Worm (Caenorhabditis elegans) whole organism, L4 larva: Measurements from ENCODE around the gene eif-3.L.
A peak's percentile ranks its signal among the peaks of the same experiment; 100 is the strongest.

ENCODE experiments used
- D1046.2 ChIP-seq: fragments of 200-800 bp; sonication (Bioruptor generic); IDR thresholded peaks from 2 replicates; pipeline ENCODE4 v1.3.6; 2022; ENCODE audit warnings: missing genetic modification characterization, missing compliant biosample characterization
- F10B5.3 ChIP-seq: sonication (generic microtip); optimal IDR thresholded peaks from 2 replicates; lab custom pipeline; 2016; ENCODE audit warnings: mild to moderate bottlenecking, missing genetic modification characterization, missing compliant biosample characterization
- F49E8.2 ChIP-seq: sonication (generic microtip); optimal IDR thresholded peaks from 2 replicates; lab custom pipeline; 2016; ENCODE audit warnings: missing compliant biosample characterization, mild to moderate bottlenecking, missing genetic modification characterization, borderline replicate concordance
- T20F7.1 ChIP-seq: fragments of 200-800 bp; sonication (Bioruptor generic); optimal IDR thresholded peaks from 2 replicates; lab custom pipeline; 2018; ENCODE audit warnings: mild to moderate bottlenecking, missing genetic modification characterization, missing compliant biosample characterization
- ZK546.5 ChIP-seq, 2 experiments: sonication (generic microtip); optimal IDR thresholded peaks; 2 replicates each; lab custom pipeline; 2017; ENCODE audit warnings: missing biosample characterization in 2 of 2, missing genetic modification characterization in 2 of 2
- attf-4 ChIP-seq: sonication (generic microtip); optimal IDR thresholded peaks from 3 replicates; lab custom pipeline; 2017; ENCODE audit warnings: missing biosample characterization, missing genetic modification characterization
- ceh-28 ChIP-seq: fragments of 150-350 bp; optimal IDR thresholded peaks from 2 replicates; lab custom pipeline; 2014; ENCODE audit warnings: missing biosample characterization, missing genetic modification reagents, missing genetic modification characterization
- cey-2 ChIP-seq: sonication (generic microtip); optimal IDR thresholded peaks from 3 replicates; lab custom pipeline; 2017; ENCODE audit warnings: missing genetic modification characterization, mild to moderate bottlenecking, missing compliant biosample characterization, antibody characterized with exemption, borderline replicate concordance; ENCODE audit not compliant: insufficient read depth
- ctbp-1 ChIP-seq: fragments of 200-800 bp; sonication (Bioruptor generic); IDR thresholded peaks from 2 replicates; pipeline ENCODE4 v1.3.6; 2022; ENCODE audit warnings: missing genetic modification reagents, missing genetic modification characterization, missing compliant biosample characterization
- daf-16 ChIP-seq, 3 experiments: sonication (generic microtip); optimal IDR thresholded peaks; 2 replicates each; lab custom pipeline; 2016 to 2017; ENCODE audit warnings: missing genetic modification characterization in 3 of 3, missing genetic modification reagents in 3 of 3, mild to moderate bottlenecking in 2 of 3, missing compliant biosample characterization in 2 of 3, missing biosample characterization in 1 of 3, moderate library complexity in 1 of 3
- daf-8 ChIP-seq: fragments of 200-800 bp; sonication (Bioruptor generic); IDR thresholded peaks from 2 replicates; pipeline ENCODE4 v1.3.6; 2022; ENCODE audit warnings: missing genetic modification characterization, missing compliant biosample characterization
- dpl-1 ChIP-seq: fragments of 150-350 bp; optimal IDR thresholded peaks from 2 replicates; lab custom pipeline; 2014; ENCODE audit warnings: missing biosample characterization, missing genetic modification reagents, missing genetic modification characterization
- dve-1 ChIP-seq: sonication (generic microtip); optimal IDR thresholded peaks from 2 replicates; lab custom pipeline; 2017; ENCODE audit warnings: antibody characterized with exemption, mild to moderate bottlenecking, missing genetic modification characterization, missing compliant biosample characterization; ENCODE audit not compliant: insufficient read depth
- egl-27 ChIP-seq: sonication (generic microtip); optimal IDR thresholded peaks from 3 replicates; lab custom pipeline; 2017; ENCODE audit warnings: missing biosample characterization, missing genetic modification reagents, missing genetic modification characterization
- hif-1 ChIP-seq, 2 experiments: sonication (generic microtip); optimal IDR thresholded peaks; 2 replicates each; lab custom pipeline; 2016 to 2017; ENCODE audit warnings: missing compliant biosample characterization in 2 of 2, missing genetic modification characterization in 2 of 2, missing genetic modification reagents in 2 of 2, missing genotype in 2 of 2, mild to moderate bottlenecking in 1 of 2
- hlh-30 ChIP-seq: sonication (generic microtip); optimal IDR thresholded peaks from 2 replicates; lab custom pipeline; 2017; ENCODE audit warnings: antibody characterized with exemption, mild to moderate bottlenecking, missing genetic modification characterization, missing compliant biosample characterization; ENCODE audit not compliant: insufficient read depth
- hmg-1.1 ChIP-seq: fragments of 200-800 bp; sonication (Bioruptor generic); IDR thresholded peaks from 2 replicates; pipeline ENCODE4 v1.3.6; 2022; ENCODE audit warnings: missing genetic modification reagents, missing genetic modification characterization, missing compliant biosample characterization
- lin-13 ChIP-seq: fragments of 150-350 bp; optimal IDR thresholded peaks from 2 replicates; lab custom pipeline; 2014; ENCODE audit warnings: missing biosample characterization, missing genetic modification reagents, missing genetic modification characterization
- lin-38 ChIP-seq: fragments of 200-800 bp; sonication (Bioruptor generic); IDR thresholded peaks from 2 replicates; pipeline ENCODE4 v1.3.6; 2022; ENCODE audit warnings: missing genetic modification reagents, missing genetic modification characterization, missing compliant biosample characterization
- lin-39 ChIP-seq: fragments of 150-350 bp; optimal IDR thresholded peaks from 2 replicates; lab custom pipeline; 2014; ENCODE audit warnings: missing biosample characterization, missing genetic modification reagents, missing genetic modification characterization
- lsy-2 ChIP-seq, 2 experiments: fragments of 150-350 bp in 1 of 2; sonication (generic microtip) in 1 of 2; optimal IDR thresholded peaks; 2 replicates each; lab custom pipeline; 2014 to 2017; ENCODE audit warnings: missing biosample characterization in 2 of 2, missing genetic modification characterization in 2 of 2
- mdl-1 ChIP-seq, 2 experiments: fragments of 150-350 bp in 1 of 2; sonication (generic microtip) in 1 of 2; optimal IDR thresholded peaks; 2 replicates each; lab custom pipeline; 2014 to 2017; ENCODE audit warnings: missing biosample characterization in 2 of 2, missing genetic modification characterization in 2 of 2
- mep-1 ChIP-seq: fragments of 150-350 bp; sonication (generic microtip); optimal IDR thresholded peaks from 3 replicates; lab custom pipeline; 2014; ENCODE audit warnings: missing biosample characterization, missing genetic modification characterization
- mes-2 ChIP-seq: sonication (generic microtip); optimal IDR thresholded peaks from 2 replicates; lab custom pipeline; 2016; ENCODE audit warnings: missing genotype, mild to moderate bottlenecking, missing genetic modification characterization, missing compliant biosample characterization; ENCODE audit not compliant: poor library complexity, severe bottlenecking
- mxl-2 ChIP-seq: fragments of 200-800 bp; sonication (Bioruptor generic); conservative IDR thresholded peaks from 2 replicates; pipeline ENCODE4 v1.3.6; 2022; ENCODE audit warnings: missing genetic modification reagents, missing genetic modification characterization, missing compliant biosample characterization
- mxl-3 ChIP-seq: fragments of 200-800 bp; sonication (Bioruptor generic); optimal IDR thresholded peaks from 2 replicates; lab custom pipeline; 2018; ENCODE audit warnings: mild to moderate bottlenecking, missing genetic modification characterization, missing compliant biosample characterization
- nhr-102 ChIP-seq: sonication (generic microtip); optimal IDR thresholded peaks from 2 replicates; lab custom pipeline; 2016; ENCODE audit warnings: mild to moderate bottlenecking, missing genetic modification characterization, moderate library complexity, missing compliant biosample characterization
- nhr-237 ChIP-seq: sonication (generic microtip); optimal IDR thresholded peaks from 2 replicates; lab custom pipeline; 2017; ENCODE audit warnings: missing biosample characterization, missing genetic modification characterization
- nhr-25 ChIP-seq: sonication (generic microtip); optimal IDR thresholded peaks from 2 replicates; lab custom pipeline; 2017; ENCODE audit warnings: missing genetic modification characterization, mild to moderate bottlenecking, missing compliant biosample characterization, antibody characterized with exemption, moderate library complexity, borderline replicate concordance; ENCODE audit not compliant: insufficient read depth
- nhr-28 ChIP-seq: fragments of 150-350 bp; optimal IDR thresholded peaks from 2 replicates; lab custom pipeline; 2014; ENCODE audit warnings: missing biosample characterization, missing genetic modification characterization
- nhr-76 ChIP-seq: fragments of 150-350 bp; optimal IDR thresholded peaks from 2 replicates; lab custom pipeline; 2014; ENCODE audit warnings: missing biosample characterization, missing genetic modification characterization
- nhr-77 ChIP-seq: fragments of 150-350 bp; optimal IDR thresholded peaks from 2 replicates; lab custom pipeline; 2014; ENCODE audit warnings: missing biosample characterization, missing genetic modification characterization
- rbr-2 ChIP-seq: sonication (generic microtip); optimal IDR thresholded peaks from 2 replicates; lab custom pipeline; 2016; ENCODE audit warnings: missing genotype, missing genetic modification characterization, missing compliant biosample characterization
- saeg-2 ChIP-seq: fragments of 200-800 bp; sonication (Bioruptor generic); IDR thresholded peaks from 2 replicates; pipeline ENCODE4 v1.3.6; 2022; ENCODE audit warnings: missing genetic modification reagents, missing genetic modification characterization, missing compliant biosample characterization
- sdz-12 ChIP-seq: fragments of 200-800 bp; sonication (Bioruptor generic); optimal IDR thresholded peaks from 2 replicates; lab custom pipeline; 2018; ENCODE audit warnings: mild to moderate bottlenecking, missing genetic modification characterization, missing compliant biosample characterization
- tag-97 ChIP-seq: fragments of 200-800 bp; sonication (Bioruptor generic); IDR thresholded peaks from 2 replicates; pipeline ENCODE4 v1.3.6; 2022; ENCODE audit warnings: missing genetic modification characterization, missing compliant biosample characterization
- unc-130 ChIP-seq: sonication (generic microtip); optimal IDR thresholded peaks from 2 replicates; lab custom pipeline; 2016; ENCODE audit warnings: missing genetic modification reagents, missing genetic modification characterization, missing compliant biosample characterization
- unc-62 ChIP-seq, 3 experiments: fragments of 150-350 bp in 1 of 3; sonication (generic microtip); optimal IDR thresholded peaks in 2 of 3; peaks in 1 of 3; 1 replicate in 1 of 3; 2 replicates in 2 of 3; lab custom pipeline; 2014 to 2017; ENCODE audit warnings: missing biosample characterization in 3 of 3, missing genetic modification characterization in 3 of 3, missing genetic modification reagents in 3 of 3, missing genotype in 1 of 3
- zag-1 ChIP-seq: fragments of 150-350 bp; optimal IDR thresholded peaks from 2 replicates; lab custom pipeline; 2014; ENCODE audit warnings: missing biosample characterization, missing genetic modification characterization
- zip-11 ChIP-seq: fragments of 200-800 bp; sonication (Bioruptor generic); IDR thresholded peaks from 2 replicates; pipeline ENCODE4 v1.3.6; 2022; ENCODE audit warnings: missing genetic modification characterization, missing compliant biosample characterization
- ztf-7 ChIP-seq: fragments of 150-350 bp; optimal IDR thresholded peaks from 2 replicates; lab custom pipeline; 2014; ENCODE audit warnings: missing biosample characterization, missing genetic modification characterization

eif-3.L gene

ce11 chrII:5599326-5600044 lies 22.8 kb downstream of the eif-3.L start, which contains the start of gene C17G10.10 (continued):
- TF ChIP-seq mxl-3 (GFP tag; lab: Kevin White, UChicago) (peak; percentile 27), lin-39 (tag; lab: Kevin White, UChicago) (no peak), ceh-28 (no peak), nhr-76 (tag; lab: Kevin White, UChicago) (no peak), egl-27 (tag; lab: Kevin White, UChicago) (no peak), nhr-237 (no peak), hlh-30 (peak; percentile 82), D1046.2 (GFP tag; lab: Robert Waterston, UW) (no peak), nhr-77 (tag; lab: Kevin White, UChicago) (peak; percentile 25), daf-8 (GFP tag; lab: Robert Waterston, UW) (no peak), mes-2 (peak; percentile 86), saeg-2 (GFP tag; lab: Robert Waterston, UW) (no peak), F10B5.3 (tag; lab: Kevin White, UChicago) (peak; percentile 24), hmg-1.1 (GFP tag; lab: Robert Waterston, UW) (peak; percentile 58; the same call in 1 of the 2 replicates), ctbp-1 (GFP tag; lab: Robert Waterston, UW) (no peak), zag-1 (tag; lab: Kevin White, UChicago) (no peak), F49E8.2 (tag; lab: Kevin White, UChicago) (peak; percentile 47), daf-16 (GFP tag; optimal IDR thresholded peaks at IDR 0.05; lab: Kevin White, UChicago) (peak; percentile 35 to 79), daf-16 (tag; optimal IDR thresholded peaks at IDR 0.05; lab: Kevin White, UChicago) (peak; percentile 82), mxl-2 (no peak), zip-11 (GFP tag; lab: Robert Waterston, UW) (no peak), sdz-12 (no peak)

- TF ChIP-seq egl-27 (tag; lab: Kevin White, UChicago), result no peak
- TF ChIP-seq rbr-2 (tag; lab: Kevin White, UChicago), result no peak
- TF ChIP-seq mes-2, result no peak
- TF ChIP-seq daf-16 (GFP tag; optimal IDR thresholded peaks at IDR 0.05; lab: Kevin White, UChicago), result no peak
- no peak for TF ChIP-seq daf-16 (tag; optimal IDR thresholded peaks at IDR 0.05; lab: Kevin White, UChicago)
- no peak for TF ChIP-seq nhr-102
- TF ChIP-seq mdl-1 (tag; optimal IDR thresholded peaks at IDR 0.05; lab: Kevin White, UChicago), result no peak
- TF ChIP-seq unc-62 (GFP tag; optimal IDR thresholded peaks at IDR 0.05 in 1 of 2; lab: Kevin White, UChicago), result no peak
- no peak for TF ChIP-seq unc-62 (tag; optimal IDR thresholded peaks at IDR 0.05; lab: Kevin White, UChicago)
Measured at ce11 chrII:5596247-5596646, 26.0 kb downstream of the eif-3.L start, which contains the start of gene C17G10.1. Gene C17G10.1, plus strand, starts transcription at chrII:5596547.

- peak; percentile 39 for TF ChIP-seq dpl-1
- TF ChIP-seq lin-13 (GFP tag; lab: Kevin White, UChicago), result peak; percentile 31
- TF ChIP-seq hif-1 (tag; optimal IDR thresholded peaks at IDR 0.05; lab: Kevin White, UChicago), result peak in 1 of 2 experiments; percentile 82
- TF ChIP-seq cey-2 (tag; lab: Kevin White, UChicago), result no peak
- TF ChIP-seq mes-2, result peak; percentile 77
- TF ChIP-seq unc-62 (GFP tag; optimal IDR thresholded peaks at IDR 0.05 in 1 of 2; lab: Kevin White, UChicago), result peak in 1 of 2 experiments; percentile 21
- TF ChIP-seq unc-62 (tag; optimal IDR thresholded peaks at IDR 0.05; lab: Kevin White, UChicago), result no peak
- TF ChIP-seq hlh-30, result peak; percentile 43
- TF ChIP-seq ctbp-1 (GFP tag; lab: Robert Waterston, UW), result no peak
- TF ChIP-seq lsy-2 (tag; optimal IDR thresholded peaks at IDR 0.05; lab: Kevin White, UChicago), result peak in 1 of 2 experiments; percentile 64
- TF ChIP-seq mdl-1 (tag; optimal IDR thresholded peaks at IDR 0.05; lab: Kevin White, UChicago), result peak in 1 of 2 experiments; percentile 0
- TF ChIP-seq tag-97 (GFP tag; lab: Robert Waterston, UW), result no peak
- peak; percentile 54 for TF ChIP-seq dve-1
- TF ChIP-seq hmg-1.1 (GFP tag; lab: Robert Waterston, UW), result no peak
- TF ChIP-seq attf-4, result no peak
- no peak for TF ChIP-seq ztf-7
- TF ChIP-seq daf-8 (GFP tag; lab: Robert Waterston, UW), result no peak
- TF ChIP-seq rbr-2 (tag; lab: Kevin White, UChicago), result peak; percentile 18
- peak; percentile 64 for TF ChIP-seq unc-130
- no peak for TF ChIP-seq nhr-25
- TF ChIP-seq T20F7.1 (GFP tag; lab: Kevin White, UChicago), result peak; percentile 25
- TF ChIP-seq mep-1 (tag; lab: Kevin White, UChicago), result peak; percentile 25
- TF ChIP-seq lin-38 (GFP tag; lab: Robert Waterston, UW), result peak; percentile 91
- peak; percentile 39 for TF ChIP-seq nhr-28 (tag; lab: Kevin White, UChicago)
- peak; percentile 62 for TF ChIP-seq nhr-77 (tag; lab: Kevin White, UChicago)
- TF ChIP-seq ZK546.5 (tag; optimal IDR thresholded peaks at IDR 0.05; lab: Kevin White, UChicago), result no peak
Measured at ce11 chrII:5594210-5594764, 28.0 kb downstream of the eif-3.L start, which contains the start of gene ttc-4. Gene ttc-4, plus strand, starts transcription at chrII:5594714.
